Worm (Caenorhabditis elegans) whole organism, mixed stage, embryonic: ENCODE data around the gene clpf-1.

Source experiments
- M03D4.4 ChIP-seq: sonication (generic microtip); optimal IDR thresholded peaks from 2 replicates; lab custom pipeline; 2017; ENCODE audit warnings: mild to moderate bottlenecking, missing genetic modification characterization, missing compliant biosample characterization
- bed-3 ChIP-seq: fragments of 200-800 bp; sonication (Bioruptor generic); optimal IDR thresholded peaks from 3 replicates; lab custom pipeline; 2018; ENCODE audit warnings: mild to moderate bottlenecking, missing genetic modification characterization, moderate library complexity, missing compliant biosample characterization
- blmp-1 ChIP-seq: fragments of 150-350 bp; optimal IDR thresholded peaks from 2 replicates; lab custom pipeline; 2014; ENCODE audit warnings: missing biosample characterization, missing genetic modification characterization
- ceh-39 ChIP-seq: fragments of 150-350 bp; optimal IDR thresholded peaks from 2 replicates; lab custom pipeline; 2014; ENCODE audit warnings: missing biosample characterization, missing genetic modification characterization
- ceh-43 ChIP-seq: fragments of 200-800 bp; sonication (Bioruptor generic); optimal IDR thresholded peaks from 2 replicates; lab custom pipeline; 2018; ENCODE audit warnings: mild to moderate bottlenecking, missing genetic modification characterization, moderate library complexity, missing compliant biosample characterization
- ceh-83 ChIP-seq: fragments of 200-800 bp; sonication (Bioruptor generic); optimal IDR thresholded peaks from 2 replicates; lab custom pipeline; 2018; ENCODE audit warnings: mild to moderate bottlenecking, missing genetic modification characterization, missing compliant biosample characterization
- drap-1 ChIP-seq: fragments of 200-800 bp; sonication (Bioruptor generic); optimal IDR thresholded peaks from 3 replicates; lab custom pipeline; 2018; ENCODE audit warnings: mild to moderate bottlenecking, missing genetic modification characterization, missing compliant biosample characterization
- elt-1 ChIP-seq: sonication (generic microtip); optimal IDR thresholded peaks from 2 replicates; lab custom pipeline; 2017; ENCODE audit warnings: missing genetic modification characterization, mild to moderate bottlenecking, missing compliant biosample characterization, antibody characterized with exemption, moderate library complexity, borderline replicate concordance; ENCODE audit not compliant: insufficient read depth
- elt-3 ChIP-seq: fragments of 150-350 bp; optimal IDR thresholded peaks from 2 replicates; lab custom pipeline; 2014; ENCODE audit warnings: missing biosample characterization, missing genetic modification characterization
- flh-1 ChIP-seq: fragments of 200-800 bp; sonication (Bioruptor generic); optimal IDR thresholded peaks from 2 replicates; lab custom pipeline; 2018; ENCODE audit warnings: mild to moderate bottlenecking, missing genetic modification characterization, moderate library complexity, missing compliant biosample characterization
- ham-2 ChIP-seq: fragments of 200-800 bp; sonication (Bioruptor generic); optimal IDR thresholded peaks from 2 replicates; lab custom pipeline; 2018; ENCODE audit warnings: mild to moderate bottlenecking, missing genetic modification characterization, missing compliant biosample characterization
- hlh-1 ChIP-seq: fragments of 150-350 bp; optimal IDR thresholded peaks from 2 replicates; lab custom pipeline; 2014; ENCODE audit warnings: missing biosample characterization, missing genetic modification reagents, missing genetic modification characterization
- lin-32 ChIP-seq: fragments of 200-800 bp; sonication (Bioruptor generic); optimal IDR thresholded peaks from 2 replicates; lab custom pipeline; 2018; ENCODE audit warnings: mild to moderate bottlenecking, missing genetic modification characterization, missing compliant biosample characterization
- lsy-2 ChIP-seq: fragments of 150-350 bp; optimal IDR thresholded peaks from 2 replicates; lab custom pipeline; 2014; ENCODE audit warnings: missing biosample characterization, missing genetic modification characterization
- mab-5 ChIP-seq: fragments of 150-350 bp; optimal IDR thresholded peaks from 2 replicates; lab custom pipeline; 2014; ENCODE audit warnings: missing biosample characterization, missing genetic modification characterization
- mep-1 ChIP-seq: fragments of 150-350 bp; optimal IDR thresholded peaks from 2 replicates; lab custom pipeline; 2017; ENCODE audit warnings: missing biosample characterization, missing genetic modification reagents, missing genetic modification characterization, inconsistent platforms
- mls-2 ChIP-seq: sonication (generic microtip); optimal IDR thresholded peaks from 2 replicates; lab custom pipeline; 2016; ENCODE audit warnings: mild to moderate bottlenecking, missing genetic modification characterization, moderate library complexity, missing compliant biosample characterization
- nhr-12 ChIP-seq: fragments of 150-350 bp; optimal IDR thresholded peaks from 2 replicates; lab custom pipeline; 2014; ENCODE audit warnings: missing biosample characterization, missing genetic modification characterization
- nhr-237 ChIP-seq: fragments of 150-350 bp; optimal IDR thresholded peaks from 2 replicates; lab custom pipeline; 2014; ENCODE audit warnings: missing biosample characterization, missing genetic modification characterization
- nhr-76 ChIP-seq: sonication (generic microtip); optimal IDR thresholded peaks from 2 replicates; lab custom pipeline; 2017; ENCODE audit warnings: missing biosample characterization, missing genetic modification characterization
- pha-4 ChIP-seq: fragments of 150-350 bp; optimal IDR thresholded peaks from 2 replicates; lab custom pipeline; 2018; ENCODE audit warnings: missing biosample characterization, missing genetic modification reagents, missing genetic modification characterization
- snpc-4 ChIP-seq: fragments of 150-350 bp; optimal IDR thresholded peaks from 2 replicates; lab custom pipeline; 2014; ENCODE audit warnings: missing biosample characterization, missing genetic modification characterization
- sptf-1 ChIP-seq: sonication (generic microtip); optimal IDR thresholded peaks from 2 replicates; lab custom pipeline; 2017; ENCODE audit warnings: mild to moderate bottlenecking, missing genetic modification characterization, moderate library complexity, missing compliant biosample characterization
- tbx-8 ChIP-seq: fragments of 200-800 bp; sonication (Bioruptor generic); optimal IDR thresholded peaks from 2 replicates; lab custom pipeline; 2018; ENCODE audit warnings: mild to moderate bottlenecking, missing genetic modification characterization, moderate library complexity, missing compliant biosample characterization
- unc-120 ChIP-seq: sonication (generic microtip); optimal IDR thresholded peaks from 2 replicates; lab custom pipeline; 2017; ENCODE audit warnings: missing genetic modification characterization, missing compliant biosample characterization; ENCODE audit not compliant: poor library complexity, severe bottlenecking
- unc-39 ChIP-seq: fragments of 150-350 bp; optimal IDR thresholded peaks from 2 replicates; lab custom pipeline; 2014; ENCODE audit warnings: missing biosample characterization, missing genetic modification characterization
- unc-62 ChIP-seq: fragments of 150-350 bp; optimal IDR thresholded peaks from 2 replicates; lab custom pipeline; 2014; ENCODE audit warnings: missing biosample characterization, missing genetic modification reagents, missing genetic modification characterization
- zip-8 ChIP-seq: fragments of 150-350 bp; optimal IDR thresholded peaks from 2 replicates; lab custom pipeline; 2014; ENCODE audit warnings: missing biosample characterization, missing genetic modification characterization
- ztf-11 ChIP-seq: fragments of 150-350 bp; optimal IDR thresholded peaks from 2 replicates; lab custom pipeline; 2014; ENCODE audit warnings: missing biosample characterization, missing genetic modification characterization

clpf-1 gene

DNA sequence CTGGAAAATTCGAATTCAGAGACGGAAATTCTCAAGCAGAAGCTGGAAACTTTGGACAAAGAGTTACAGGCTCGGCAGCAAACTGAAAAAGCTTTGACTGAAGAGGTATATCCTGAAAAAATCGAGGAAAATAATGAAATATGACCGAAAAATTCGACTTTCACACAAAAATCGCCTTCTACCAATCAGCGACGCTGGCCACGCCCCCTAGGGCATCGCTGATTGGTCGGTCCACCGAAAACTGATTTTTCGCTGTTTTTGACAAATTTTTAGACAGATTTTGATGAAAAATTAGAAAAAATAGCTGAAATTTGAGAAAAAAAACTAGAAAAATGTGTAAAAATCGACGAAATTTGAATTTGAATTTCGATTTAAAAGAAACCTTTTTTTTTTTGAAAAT is 21.4 kb downstream of the clpf-1 start:
- TF ChIP-seq unc-62 (no peak), nhr-237 (no peak), mep-1 (tag; lab: Kevin White, UChicago) (no peak), ceh-43 (GFP tag; lab: Kevin White, UChicago) (no peak), lin-32 (GFP tag; lab: Kevin White, UChicago) (no peak), ceh-39 (no peak), ham-2 (GFP tag; lab: Kevin White, UChicago) (no peak), zip-8 (tag; lab: Kevin White, UChicago) (no peak), ztf-11 (tag; lab: Kevin White, UChicago) (no peak), hlh-1 (no peak), snpc-4 (no peak), pha-4 (tag; lab: Kevin White, UChicago) (no peak)

DNA sequence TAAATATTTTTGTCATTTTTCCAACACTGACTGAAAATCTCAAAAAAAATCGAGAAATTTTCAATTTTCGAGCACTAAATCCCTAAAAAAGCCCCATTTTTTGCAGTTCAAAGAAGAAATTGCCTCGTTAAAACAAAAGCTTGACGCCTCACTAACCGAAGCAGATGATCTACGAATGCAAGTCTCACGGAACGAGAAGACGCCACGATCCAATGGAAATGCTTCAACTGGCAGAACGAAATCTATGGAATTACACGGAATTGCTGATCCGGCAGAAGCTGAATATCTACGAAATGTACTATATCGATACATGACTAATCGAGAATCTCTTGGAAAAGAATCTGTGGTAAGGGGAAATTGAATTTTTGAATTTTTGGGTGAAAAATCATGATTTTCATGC is 26.4 kb downstream of the clpf-1 start:
- TF ChIP-seq sptf-1 (tag; lab: Kevin White, UChicago) (peak; percentile 16), mab-5 (tag; lab: Kevin White, UChicago) (no peak)

DNA sequence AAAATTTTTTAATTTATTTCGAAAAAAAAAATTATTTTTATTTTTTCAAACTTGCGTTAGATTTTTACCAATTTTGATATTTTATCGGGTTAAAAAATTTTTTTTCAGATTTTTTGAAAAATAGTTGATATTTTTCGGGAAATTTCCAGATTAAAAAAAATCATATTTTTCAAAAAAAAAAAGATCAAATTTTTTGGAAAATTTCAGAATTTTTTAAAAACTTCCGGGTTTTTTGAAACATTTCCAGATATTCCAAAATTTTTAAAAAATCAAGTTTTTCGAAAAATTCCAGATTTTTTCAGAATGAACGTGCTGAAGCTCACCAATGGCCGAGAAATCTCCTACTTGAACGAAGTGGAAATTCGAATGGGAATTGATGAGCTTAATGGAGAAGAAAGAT is 27.9 kb downstream of the clpf-1 start, which contains the start of gene metl-18:
Gene metl-18 (plus strand): TSS at position 301 of the 400 bp plus-strand sequence.
- no peak for TF ChIP-seq ceh-39
- no peak for TF ChIP-seq ceh-83 (GFP tag; lab: Kevin White, UChicago)
- no peak for TF ChIP-seq snpc-4
- no peak for TF ChIP-seq nhr-12 (tag; lab: Kevin White, UChicago)
- no peak for TF ChIP-seq mab-5 (tag; lab: Kevin White, UChicago)
- TF ChIP-seq pha-4 (tag; lab: Kevin White, UChicago) = no peak
- no peak for TF ChIP-seq ztf-11 (tag; lab: Kevin White, UChicago)
- TF ChIP-seq mls-2 (tag; lab: Kevin White, UChicago) = no peak
- no peak for TF ChIP-seq ceh-43 (GFP tag; lab: Kevin White, UChicago)

DNA sequence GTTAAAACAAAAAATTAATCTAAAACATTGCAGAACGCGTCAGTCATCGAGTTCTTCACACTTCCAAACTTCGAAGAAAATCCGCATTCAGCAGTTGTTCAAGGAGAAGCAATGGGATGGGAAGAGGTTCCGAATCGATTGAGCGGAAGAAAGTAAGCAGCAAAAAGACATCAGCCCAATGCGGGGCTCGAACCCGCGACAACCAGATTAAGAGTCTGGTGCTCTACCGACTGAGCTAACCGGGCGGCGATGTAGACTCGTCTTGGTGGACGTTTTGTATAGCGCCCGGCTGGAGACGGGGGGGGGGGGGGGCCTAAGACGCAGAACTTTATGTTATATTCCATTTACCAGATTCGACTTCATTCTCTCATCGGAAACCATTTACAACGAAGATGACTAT is 29.2 kb downstream of the clpf-1 start:
- TF ChIP-seq tbx-8 (peak; percentile 7), mls-2 (tag; lab: Kevin White, UChicago) (no peak)

DNA sequence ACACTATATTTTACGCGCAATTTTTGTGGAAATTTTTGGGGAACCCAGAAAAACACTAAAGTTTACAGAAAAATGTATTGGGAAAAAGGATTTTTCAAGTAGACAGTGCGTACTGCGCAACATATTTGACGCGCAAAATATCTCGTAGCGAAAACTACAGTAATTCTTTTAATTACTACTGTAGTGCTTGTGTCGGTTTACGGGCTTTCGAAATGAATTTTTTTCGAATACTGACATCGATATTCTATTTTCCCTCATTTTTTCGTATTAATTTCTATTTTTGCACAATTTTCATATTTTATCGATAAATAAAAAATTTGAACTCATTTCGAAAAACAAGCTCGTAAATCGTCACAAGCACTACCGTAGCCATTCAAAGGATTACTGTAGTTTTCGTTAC is 31.0 kb downstream of the clpf-1 start:
- TF ChIP-seq nhr-76 (tag; lab: Kevin White, UChicago) (no peak), lsy-2 (tag; lab: Kevin White, UChicago) (no peak), bed-3 (GFP tag; lab: Kevin White, UChicago) (no peak), unc-39 (no peak), blmp-1 (tag; lab: Kevin White, UChicago) (no peak)

DNA sequence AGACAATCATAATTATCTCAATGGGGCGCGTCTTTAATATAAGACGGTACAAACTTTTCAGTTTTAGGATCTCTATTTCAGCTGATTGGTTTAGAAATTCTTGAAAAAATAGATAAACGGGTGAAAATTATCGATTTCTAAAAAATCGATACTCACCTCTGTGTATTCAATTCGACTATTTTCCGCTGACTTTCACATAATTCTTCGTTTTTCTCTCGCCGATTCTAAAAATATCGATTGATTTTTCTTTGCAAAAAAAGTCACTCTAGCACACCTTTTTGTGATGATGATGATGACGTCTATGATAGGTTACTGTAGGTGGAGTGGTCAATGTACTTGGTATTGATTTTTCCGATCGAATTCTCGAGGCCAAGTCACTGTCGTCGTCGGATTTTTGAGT is 32.2 kb downstream of the clpf-1 start:
- TF ChIP-seq bed-3 (GFP tag; lab: Kevin White, UChicago) (no peak), ceh-83 (GFP tag; lab: Kevin White, UChicago) (no peak), unc-39 (no peak), sptf-1 (tag; lab: Kevin White, UChicago) (no peak), elt-1 (no peak), lin-32 (GFP tag; lab: Kevin White, UChicago) (no peak), elt-3 (no peak), zip-8 (tag; lab: Kevin White, UChicago) (no peak), flh-1 (GFP tag; lab: Kevin White, UChicago) (no peak), ham-2 (GFP tag; lab: Kevin White, UChicago) (no peak), M03D4.4 (tag; lab: Kevin White, UChicago) (no peak), mls-2 (tag; lab: Kevin White, UChicago) (no peak), snpc-4 (no peak), drap-1 (GFP tag; lab: Kevin White, UChicago) (no peak), unc-120 (tag; lab: Kevin White, UChicago) (no peak), tbx-8 (no peak), mep-1 (tag; lab: Kevin White, UChicago) (no peak), pha-4 (tag; lab: Kevin White, UChicago) (no peak)
- TF ChIP-seq, all 35 proteins: peak for 0
